Worm (Caenorhabditis elegans) whole organism, L1 larva: ENCODE measurements around the gene W08F4.10.

Source experiments
- ces-1 ChIP-seq: fragments of 150-350 bp; optimal IDR thresholded peaks from 2 replicates; lab custom pipeline; 2014; ENCODE audit warnings: missing biosample characterization, missing genetic modification reagents, missing genetic modification characterization
- jun-1 ChIP-seq: fragments of 150-350 bp; optimal IDR thresholded peaks from 2 replicates; lab custom pipeline; 2014; ENCODE audit warnings: missing biosample characterization, missing genetic modification reagents, missing genetic modification characterization
- lir-3 ChIP-seq: sonication (generic microtip); optimal IDR thresholded peaks from 2 replicates; lab custom pipeline; 2016; ENCODE audit warnings: mild to moderate bottlenecking, missing genetic modification characterization, moderate library complexity, missing compliant biosample characterization; ENCODE audit not compliant: poor library complexity
- lsy-2 ChIP-seq, 2 experiments: fragments of 150-350 bp; optimal IDR thresholded peaks; 2 replicates each; lab custom pipeline; 2014; ENCODE audit warnings: missing biosample characterization in 2 of 2, missing genetic modification characterization in 2 of 2
- nhr-76 ChIP-seq: sonication (generic microtip); optimal IDR thresholded peaks from 2 replicates; lab custom pipeline; 2017; ENCODE audit warnings: missing biosample characterization, missing genetic modification characterization
- unc-86 ChIP-seq: sonication (generic microtip); optimal IDR thresholded peaks from 2 replicates; lab custom pipeline; 2016; ENCODE audit warnings: missing genetic modification characterization, missing compliant biosample characterization
- vab-15 ChIP-seq: sonication (generic microtip); optimal IDR thresholded peaks from 2 replicates; lab custom pipeline; 2017; ENCODE audit warnings: missing genotype, mild to moderate bottlenecking, missing genetic modification characterization, missing compliant biosample characterization
- zip-4 ChIP-seq: fragments of 200-800 bp; sonication (Bioruptor generic); optimal IDR thresholded peaks from 2 replicates; lab custom pipeline; 2018; ENCODE audit warnings: mild to moderate bottlenecking, missing genetic modification characterization, moderate library complexity, missing compliant biosample characterization

DNA sequence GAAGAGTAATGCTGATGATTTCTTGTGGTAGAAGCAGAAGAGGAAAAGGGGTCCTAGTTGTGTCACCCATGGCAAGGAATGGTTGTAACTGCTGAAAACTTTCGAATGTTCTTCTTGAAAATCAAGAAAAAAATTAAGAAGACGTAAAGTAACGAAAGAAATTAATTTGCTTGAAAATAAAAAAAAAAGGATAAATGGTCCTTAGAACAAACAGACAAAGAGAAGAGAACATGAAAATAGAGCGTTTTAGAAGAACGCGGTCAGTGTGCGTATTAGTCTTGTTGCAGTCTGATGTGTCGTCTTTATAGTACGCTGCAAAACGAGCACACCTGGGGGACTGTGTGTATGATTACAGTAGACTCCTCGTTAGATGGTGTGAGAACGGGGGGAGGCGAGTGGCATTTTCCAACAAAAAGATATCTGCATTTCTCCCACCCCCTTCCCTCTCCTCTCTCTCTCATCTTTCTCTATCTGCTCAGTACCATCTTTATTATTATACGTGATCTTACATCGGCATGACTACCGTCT lies 6.6 kb downstream of the W08F4.10 start, which contains the start of the genes W08F4.12 and W08F4.13:
- TF ChIP-seq lsy-2 (tag; optimal IDR thresholded peaks at IDR 0.05; lab: Kevin White, UChicago) = no peak
- TF ChIP-seq ces-1 (GFP tag; lab: Kevin White, UChicago) = no peak
- TF ChIP-seq vab-15 (tag; lab: Kevin White, UChicago) = no peak
- TF ChIP-seq jun-1 (tag; lab: Kevin White, UChicago) = no peak
- TF ChIP-seq nhr-76 (tag; lab: Kevin White, UChicago) = no peak
- TF ChIP-seq unc-86 (tag; lab: Kevin White, UChicago) = no peak
- no peak for TF ChIP-seq zip-4 (GFP tag; lab: Kevin White, UChicago)
- TF ChIP-seq lir-3 (tag; lab: Kevin White, UChicago) = no peak
